Fruit fly (Drosophila melanogaster) whole organism, embryonic: ENCODE results near the gene CG17224.

Source experiments
- ATbp ChIP-seq: fragments of 200-800 bp; sonication (Bioruptor generic); optimal IDR thresholded peaks from 2 replicates; lab custom pipeline; 2017; ENCODE audit warnings: missing biosample characterization, mild to moderate bottlenecking, missing genetic modification characterization, missing genetic modification reagents
- CG12942 ChIP-seq: fragments of 200-800 bp; sonication (Bioruptor generic); optimal IDR thresholded peaks from 3 replicates; lab custom pipeline; 2016; ENCODE audit warnings: missing biosample characterization, missing genetic modification characterization
- CG6654 ChIP-seq: fragments of 200-800 bp; sonication (Bioruptor generic); optimal IDR thresholded peaks from 2 replicates; lab custom pipeline; 2017; ENCODE audit warnings: missing biosample characterization, mild to moderate bottlenecking, missing genetic modification characterization
- Dad ChIP-seq: fragments of 200-800 bp; sonication (Bioruptor generic); optimal IDR thresholded peaks from 3 replicates; lab custom pipeline; 2016; ENCODE audit warnings: missing biosample characterization, missing genetic modification characterization
- Dbx ChIP-seq: fragments of 200-800 bp; sonication (Bioruptor generic); IDR thresholded peaks from 3 replicates; pipeline ENCODE4 v1.3.6; 2022; ENCODE audit warnings: missing biosample characterization, missing genetic modification characterization
- gcm ChIP-seq: fragments of 200-800 bp; sonication (Bioruptor generic); optimal IDR thresholded peaks from 2 replicates; lab custom pipeline; 2019; ENCODE audit warnings: missing biosample characterization, mild to moderate bottlenecking, missing genetic modification characterization, moderate library complexity
- nerfin-2 ChIP-seq: fragments of 200-800 bp; sonication (Bioruptor generic); IDR thresholded peaks from 2 replicates; pipeline ENCODE4 v1.3.6; 2022; ENCODE audit warnings: missing biosample characterization, missing genetic modification characterization; ENCODE audit not compliant: partially characterized antibody
- zfh1 ChIP-seq: fragments of 200-800 bp; sonication (Bioruptor generic); IDR thresholded peaks from 3 replicates; pipeline ENCODE4 v1.3.6; 2022; ENCODE audit warnings: missing biosample characterization, missing genetic modification characterization

dm6 chr2L:2999609-3000008, 18.5 kb downstream of the CG17224 start:
- no peak for TF ChIP-seq Dad
- TF ChIP-seq CG6654 (GFP tag; lab: Kevin White, UChicago) = no peak
- TF ChIP-seq ATbp (GFP tag; lab: Kevin White, UChicago) = no peak
- peak; percentile 30; the same call in 1 of the 3 replicates for TF ChIP-seq zfh1 (GFP tag; lab: Robert Waterston, UW)
- no peak for TF ChIP-seq Dbx (GFP tag; lab: Robert Waterston, UW)
- TF ChIP-seq nerfin-2 (GFP tag; lab: Robert Waterston, UW) = no peak
- TF ChIP-seq gcm (GFP tag; lab: Kevin White, UChicago) = no peak
- TF ChIP-seq CG12942 (GFP tag; lab: Kevin White, UChicago) = no peak
